Worm (Caenorhabditis elegans) whole organism, midembryonic: ENCODE data around the gene C09B8.4.

Source experiments
- T22C8.4 ChIP-seq: fragments of 200-800 bp; sonication (Bioruptor generic); IDR thresholded peaks from 2 replicates; pipeline ENCODE4 v1.3.6; 2022; ENCODE audit warnings: missing genetic modification characterization, missing compliant biosample characterization
- cog-1 ChIP-seq: sonication (generic microtip); optimal IDR thresholded peaks from 2 replicates; lab custom pipeline; 2016; ENCODE audit warnings: missing genetic modification characterization, missing compliant biosample characterization
- flt-1 ChIP-seq: fragments of 200-800 bp; sonication (Bioruptor generic); IDR thresholded peaks from 2 replicates; pipeline ENCODE4 v1.3.6; 2022; ENCODE audit warnings: missing genetic modification characterization, missing compliant biosample characterization
- klf-2 ChIP-seq: fragments of 200-800 bp; sonication (Bioruptor generic); conservative IDR thresholded peaks from 2 replicates; pipeline ENCODE4 v1.3.6; 2022; ENCODE audit warnings: missing genetic modification reagents, missing genetic modification characterization, missing compliant biosample characterization
- med-1 ChIP-seq: sonication (generic microtip); optimal IDR thresholded peaks from 2 replicates; lab custom pipeline; 2017; ENCODE audit warnings: missing genetic modification characterization, mild to moderate bottlenecking, missing compliant biosample characterization, antibody characterized with exemption, missing genetic modification reagents; ENCODE audit not compliant: insufficient read depth
- ref-1 ChIP-seq: fragments of 200-800 bp; sonication (Bioruptor generic); conservative IDR thresholded peaks from 2 replicates; pipeline ENCODE4 v1.3.6; 2022; ENCODE audit warnings: missing genetic modification reagents, missing genetic modification characterization, missing compliant biosample characterization
- tab-1 ChIP-seq: fragments of 200-800 bp; sonication (Bioruptor generic); IDR thresholded peaks from 2 replicates; pipeline ENCODE4 v1.3.6; 2022; ENCODE audit warnings: missing genetic modification characterization, missing compliant biosample characterization
- ztf-23 ChIP-seq: fragments of 200-800 bp; sonication (Bioruptor generic); IDR thresholded peaks from 2 replicates; pipeline ENCODE4 v1.3.6; 2022; ENCODE audit warnings: missing genetic modification reagents, missing genetic modification characterization, missing compliant biosample characterization
- ztf-29 ChIP-seq: fragments of 200-800 bp; sonication (Bioruptor generic); IDR thresholded peaks from 2 replicates; pipeline ENCODE4 v1.3.6; 2022; ENCODE audit warnings: missing genetic modification reagents, missing genetic modification characterization, missing compliant biosample characterization

C09B8.4 gene

ce11 chrX:5975726-5976125, 44.0 kb downstream of the C09B8.4 start:
- TF ChIP-seq cog-1 (tag; lab: Kevin White, UChicago) (no peak), tab-1 (GFP tag; lab: Robert Waterston, UW) (no peak), flt-1 (GFP tag; lab: Robert Waterston, UW) (no peak), ztf-29 (GFP tag; lab: Robert Waterston, UW) (no peak), med-1 (no peak), ztf-23 (GFP tag; lab: Robert Waterston, UW) (no peak), klf-2 (no peak), ref-1 (no peak), T22C8.4 (GFP tag; lab: Robert Waterston, UW) (no peak)

DNA sequence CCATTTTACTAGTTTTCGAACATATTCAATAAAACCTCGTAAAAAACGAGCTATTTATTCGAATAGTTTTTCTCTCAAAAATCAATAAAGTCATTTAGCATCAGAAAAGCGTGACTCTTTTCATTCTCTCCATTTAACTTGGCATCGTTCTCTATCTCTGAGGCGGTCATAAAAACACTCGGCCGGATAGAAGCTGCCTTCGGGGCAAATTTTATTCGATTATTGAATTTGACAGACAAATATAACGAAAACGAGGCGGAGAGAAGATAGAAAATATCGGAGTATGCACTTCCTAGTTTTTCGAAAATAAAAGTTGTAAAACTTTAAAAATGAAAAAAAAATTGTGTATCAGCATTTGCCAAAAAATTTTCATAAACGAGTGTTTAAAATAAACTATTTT, 44.5 kb downstream of the C09B8.4 start:
- TF ChIP-seq ztf-29 (GFP tag; lab: Robert Waterston, UW) (no peak), cog-1 (tag; lab: Kevin White, UChicago) (no peak), flt-1 (GFP tag; lab: Robert Waterston, UW) (no peak), klf-2 (no peak), T22C8.4 (GFP tag; lab: Robert Waterston, UW) (no peak), ref-1 (no peak), tab-1 (GFP tag; lab: Robert Waterston, UW) (no peak), med-1 (no peak), ztf-23 (GFP tag; lab: Robert Waterston, UW) (no peak)

DNA sequence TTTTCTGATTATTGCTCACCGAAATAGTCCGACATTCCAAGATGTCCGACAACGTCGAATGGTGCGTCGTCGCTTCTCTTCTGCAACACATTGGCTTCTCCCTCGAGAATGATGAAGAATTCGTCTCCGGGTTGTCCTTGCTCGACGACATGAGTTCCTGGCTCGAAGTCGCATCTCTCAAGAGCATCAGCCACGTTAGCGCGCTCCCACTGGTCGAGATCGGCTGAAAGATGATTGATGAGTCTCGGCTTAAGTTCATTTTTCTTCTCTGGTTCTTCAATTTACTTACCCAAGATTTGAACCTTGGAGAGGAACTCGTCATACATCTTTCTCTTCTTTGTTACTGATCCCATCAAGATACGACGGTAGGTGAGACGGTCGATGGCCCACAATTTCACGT, 47.5 kb downstream of the C09B8.4 start:
- TF ChIP-seq flt-1 (GFP tag; lab: Robert Waterston, UW) (no peak), ztf-23 (GFP tag; lab: Robert Waterston, UW) (no peak), ref-1 (no peak), klf-2 (no peak), cog-1 (tag; lab: Kevin White, UChicago) (no peak)
